Worm (Caenorhabditis elegans) whole organism, late embryonic: Measurements from ENCODE around the gene gst-6.

Experiments
- Y22D7AL.16 ChIP-seq: sonication (generic microtip); optimal IDR thresholded peaks from 2 replicates; lab custom pipeline; 2016; ENCODE audit warnings: missing genetic modification characterization, missing compliant biosample characterization
- ama-1 ChIP-seq: fragments of 150-350 bp; optimal IDR thresholded peaks from 2 replicates; lab custom pipeline; 2014
- ceh-9 ChIP-seq: sonication (generic microtip); optimal IDR thresholded peaks from 2 replicates; lab custom pipeline; 2016; ENCODE audit warnings: mild to moderate bottlenecking, missing genetic modification characterization, inconsistent platforms, missing compliant biosample characterization
- ets-4 ChIP-seq: sonication (generic microtip); optimal IDR thresholded peaks from 2 replicates; lab custom pipeline; 2016; ENCODE audit warnings: missing genetic modification characterization, missing compliant biosample characterization
- fax-1 ChIP-seq: sonication (generic microtip); optimal IDR thresholded peaks from 2 replicates; lab custom pipeline; 2016; ENCODE audit warnings: missing genotype, missing genetic modification characterization, missing compliant biosample characterization
- fkh-10 ChIP-seq: fragments of 150-350 bp; optimal IDR thresholded peaks from 2 replicates; lab custom pipeline; 2014; ENCODE audit warnings: missing biosample characterization, missing genetic modification reagents, missing genetic modification characterization
- lim-6 ChIP-seq: sonication (generic microtip); optimal IDR thresholded peaks from 2 replicates; lab custom pipeline; 2016; ENCODE audit warnings: missing genetic modification characterization, missing compliant biosample characterization
- lin-11 ChIP-seq: fragments of 200-800 bp; sonication (Bioruptor generic); optimal IDR thresholded peaks from 2 replicates; lab custom pipeline; 2018; ENCODE audit warnings: mild to moderate bottlenecking, missing genetic modification characterization, missing compliant biosample characterization
- pat-9 ChIP-seq: fragments of 200-800 bp; sonication (Bioruptor generic); optimal IDR thresholded peaks from 2 replicates; lab custom pipeline; 2018; ENCODE audit warnings: mild to moderate bottlenecking, missing genetic modification characterization, moderate library complexity, missing compliant biosample characterization
- unc-55 ChIP-seq: sonication (generic microtip); optimal IDR thresholded peaks from 2 replicates; lab custom pipeline; 2017; ENCODE audit warnings: missing biosample characterization, missing genetic modification reagents, missing genetic modification characterization
- unc-86 ChIP-seq: sonication (generic microtip); optimal IDR thresholded peaks from 2 replicates; lab custom pipeline; 2016; ENCODE audit warnings: missing genetic modification characterization, missing compliant biosample characterization

- no peak for TF ChIP-seq ets-4
- no peak for TF ChIP-seq pat-9
- TF ChIP-seq fax-1 (tag; lab: Kevin White, UChicago) = no peak
- no peak for TF ChIP-seq unc-86
- no peak for TF ChIP-seq fkh-10 (GFP tag; lab: Kevin White, UChicago)
- TF ChIP-seq lim-6 (tag; lab: Kevin White, UChicago) = no peak
- TF ChIP-seq Y22D7AL.16 (tag; lab: Kevin White, UChicago) = no peak
- no peak for TF ChIP-seq ceh-9
- TF ChIP-seq unc-55 = no peak
- no peak for TF ChIP-seq ama-1 (lab: Kevin White, UChicago)
- no peak for TF ChIP-seq lin-11 (tag; lab: Kevin White, UChicago)
Observed at ce11 chrII:4854761-4855160, 24.9 kb upstream of the gst-6 start.
